Worm (Caenorhabditis elegans) whole organism, mixed stage, embryonic: Measurements from ENCODE around the gene F42G4.6.
"Not testable (repeated sequence)": the region's sequence is repeated elsewhere in the genome, so short reads cannot be mapped to it uniquely, and the experiment has no call there.

Experiments used
- M03D4.4 ChIP-seq: sonication (generic microtip); optimal IDR thresholded peaks from 2 replicates; lab custom pipeline; 2017; ENCODE audit warnings: mild to moderate bottlenecking, missing genetic modification characterization, missing compliant biosample characterization
- bed-3 ChIP-seq: fragments of 200-800 bp; sonication (Bioruptor generic); optimal IDR thresholded peaks from 3 replicates; lab custom pipeline; 2018; ENCODE audit warnings: mild to moderate bottlenecking, missing genetic modification characterization, moderate library complexity, missing compliant biosample characterization
- blmp-1 ChIP-seq: fragments of 150-350 bp; optimal IDR thresholded peaks from 2 replicates; lab custom pipeline; 2014; ENCODE audit warnings: missing biosample characterization, missing genetic modification characterization
- ceh-39 ChIP-seq: fragments of 150-350 bp; optimal IDR thresholded peaks from 2 replicates; lab custom pipeline; 2014; ENCODE audit warnings: missing biosample characterization, missing genetic modification characterization
- ceh-43 ChIP-seq: fragments of 200-800 bp; sonication (Bioruptor generic); optimal IDR thresholded peaks from 2 replicates; lab custom pipeline; 2018; ENCODE audit warnings: mild to moderate bottlenecking, missing genetic modification characterization, moderate library complexity, missing compliant biosample characterization
- ceh-83 ChIP-seq: fragments of 200-800 bp; sonication (Bioruptor generic); optimal IDR thresholded peaks from 2 replicates; lab custom pipeline; 2018; ENCODE audit warnings: mild to moderate bottlenecking, missing genetic modification characterization, missing compliant biosample characterization
- ces-1 ChIP-seq: fragments of 150-350 bp; optimal IDR thresholded peaks from 2 replicates; lab custom pipeline; 2014; ENCODE audit warnings: missing biosample characterization, missing genetic modification reagents, missing genetic modification characterization
- cnd-1 ChIP-seq: fragments of 200-800 bp; sonication (Bioruptor generic); optimal IDR thresholded peaks from 2 replicates; lab custom pipeline; 2018; ENCODE audit warnings: mild to moderate bottlenecking, missing genetic modification characterization, missing compliant biosample characterization
- drap-1 ChIP-seq: fragments of 200-800 bp; sonication (Bioruptor generic); optimal IDR thresholded peaks from 3 replicates; lab custom pipeline; 2018; ENCODE audit warnings: mild to moderate bottlenecking, missing genetic modification characterization, missing compliant biosample characterization
- elt-1 ChIP-seq: sonication (generic microtip); optimal IDR thresholded peaks from 2 replicates; lab custom pipeline; 2017; ENCODE audit warnings: missing genetic modification characterization, mild to moderate bottlenecking, missing compliant biosample characterization, antibody characterized with exemption, moderate library complexity, borderline replicate concordance; ENCODE audit not compliant: insufficient read depth
- elt-3 ChIP-seq: fragments of 150-350 bp; optimal IDR thresholded peaks from 2 replicates; lab custom pipeline; 2014; ENCODE audit warnings: missing biosample characterization, missing genetic modification characterization
- flh-1 ChIP-seq: fragments of 200-800 bp; sonication (Bioruptor generic); optimal IDR thresholded peaks from 2 replicates; lab custom pipeline; 2018; ENCODE audit warnings: mild to moderate bottlenecking, missing genetic modification characterization, moderate library complexity, missing compliant biosample characterization
- hlh-1 ChIP-seq: fragments of 150-350 bp; optimal IDR thresholded peaks from 2 replicates; lab custom pipeline; 2014; ENCODE audit warnings: missing biosample characterization, missing genetic modification reagents, missing genetic modification characterization
- lin-13 ChIP-seq: fragments of 150-350 bp; optimal IDR thresholded peaks from 2 replicates; lab custom pipeline; 2014; ENCODE audit warnings: missing biosample characterization, missing genetic modification characterization
- lin-32 ChIP-seq: fragments of 200-800 bp; sonication (Bioruptor generic); optimal IDR thresholded peaks from 2 replicates; lab custom pipeline; 2018; ENCODE audit warnings: mild to moderate bottlenecking, missing genetic modification characterization, missing compliant biosample characterization
- lsy-2 ChIP-seq: fragments of 150-350 bp; optimal IDR thresholded peaks from 2 replicates; lab custom pipeline; 2014; ENCODE audit warnings: missing biosample characterization, missing genetic modification characterization
- mab-5 ChIP-seq: fragments of 150-350 bp; optimal IDR thresholded peaks from 2 replicates; lab custom pipeline; 2014; ENCODE audit warnings: missing biosample characterization, missing genetic modification characterization
- mep-1 ChIP-seq: fragments of 150-350 bp; optimal IDR thresholded peaks from 2 replicates; lab custom pipeline; 2017; ENCODE audit warnings: missing biosample characterization, missing genetic modification reagents, missing genetic modification characterization, inconsistent platforms
- nhr-2 ChIP-seq: fragments of 150-350 bp; optimal IDR thresholded peaks from 2 replicates; lab custom pipeline; 2014; ENCODE audit warnings: missing biosample characterization, missing genetic modification characterization
- nhr-237 ChIP-seq: fragments of 150-350 bp; optimal IDR thresholded peaks from 2 replicates; lab custom pipeline; 2014; ENCODE audit warnings: missing biosample characterization, missing genetic modification characterization
- nhr-28 ChIP-seq: fragments of 150-350 bp; optimal IDR thresholded peaks from 2 replicates; lab custom pipeline; 2014; ENCODE audit warnings: missing biosample characterization, missing genetic modification characterization
- pha-4 ChIP-seq: fragments of 150-350 bp; optimal IDR thresholded peaks from 2 replicates; lab custom pipeline; 2018; ENCODE audit warnings: missing biosample characterization, missing genetic modification reagents, missing genetic modification characterization
- sem-2 ChIP-seq: fragments of 200-800 bp; sonication (Bioruptor generic); optimal IDR thresholded peaks from 2 replicates; lab custom pipeline; 2018; ENCODE audit warnings: mild to moderate bottlenecking, missing genetic modification characterization, missing compliant biosample characterization
- snpc-4 ChIP-seq: fragments of 150-350 bp; optimal IDR thresholded peaks from 2 replicates; lab custom pipeline; 2014; ENCODE audit warnings: missing biosample characterization, missing genetic modification characterization
- sptf-1 ChIP-seq: sonication (generic microtip); optimal IDR thresholded peaks from 2 replicates; lab custom pipeline; 2017; ENCODE audit warnings: mild to moderate bottlenecking, missing genetic modification characterization, moderate library complexity, missing compliant biosample characterization
- tbx-8 ChIP-seq: fragments of 200-800 bp; sonication (Bioruptor generic); optimal IDR thresholded peaks from 2 replicates; lab custom pipeline; 2018; ENCODE audit warnings: mild to moderate bottlenecking, missing genetic modification characterization, moderate library complexity, missing compliant biosample characterization
- unc-120 ChIP-seq: sonication (generic microtip); optimal IDR thresholded peaks from 2 replicates; lab custom pipeline; 2017; ENCODE audit warnings: missing genetic modification characterization, missing compliant biosample characterization; ENCODE audit not compliant: poor library complexity, severe bottlenecking
- unc-39 ChIP-seq: fragments of 150-350 bp; optimal IDR thresholded peaks from 2 replicates; lab custom pipeline; 2014; ENCODE audit warnings: missing biosample characterization, missing genetic modification characterization
- zip-8 ChIP-seq: fragments of 150-350 bp; optimal IDR thresholded peaks from 2 replicates; lab custom pipeline; 2014; ENCODE audit warnings: missing biosample characterization, missing genetic modification characterization
- ztf-11 ChIP-seq: fragments of 150-350 bp; optimal IDR thresholded peaks from 2 replicates; lab custom pipeline; 2014; ENCODE audit warnings: missing biosample characterization, missing genetic modification characterization

Gene F42G4.6

DNA sequence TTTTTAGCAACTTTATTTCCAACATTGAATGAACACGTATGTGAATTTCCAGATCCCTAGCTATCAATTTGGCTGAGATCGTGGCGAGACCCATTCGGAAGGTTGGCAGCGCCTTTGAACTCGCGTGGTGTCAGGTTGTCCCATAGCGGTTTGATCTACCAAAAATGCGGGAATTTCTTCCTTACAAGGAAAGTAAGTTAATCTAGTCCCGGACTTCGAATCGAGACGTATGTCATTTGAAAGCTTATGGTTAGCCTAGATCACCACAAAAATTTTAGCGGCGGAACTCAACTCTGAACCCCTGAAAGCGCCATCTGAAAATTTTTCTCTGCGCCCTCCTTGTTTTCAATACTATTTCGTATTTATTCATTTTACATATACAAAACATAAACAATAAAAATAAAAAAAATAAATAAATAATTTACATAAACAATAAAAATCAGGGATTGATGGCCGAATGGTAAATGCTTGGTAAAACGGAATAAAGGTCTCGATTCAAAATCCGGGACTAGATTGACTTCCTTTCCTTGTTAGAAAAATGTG, 47.5 kb upstream of the F42G4.6 start, which contains the start of gene F18A11.2:
Gene F18A11.2, plus strand, starts transcription at position 51 of the 543 bp plus-strand sequence.
- TF ChIP-seq nhr-237 (tag; lab: Kevin White, UChicago); lin-32 (GFP tag; lab: Kevin White, UChicago); snpc-4 (tag; lab: Kevin White, UChicago): not testable (repeated sequence)

DNA sequence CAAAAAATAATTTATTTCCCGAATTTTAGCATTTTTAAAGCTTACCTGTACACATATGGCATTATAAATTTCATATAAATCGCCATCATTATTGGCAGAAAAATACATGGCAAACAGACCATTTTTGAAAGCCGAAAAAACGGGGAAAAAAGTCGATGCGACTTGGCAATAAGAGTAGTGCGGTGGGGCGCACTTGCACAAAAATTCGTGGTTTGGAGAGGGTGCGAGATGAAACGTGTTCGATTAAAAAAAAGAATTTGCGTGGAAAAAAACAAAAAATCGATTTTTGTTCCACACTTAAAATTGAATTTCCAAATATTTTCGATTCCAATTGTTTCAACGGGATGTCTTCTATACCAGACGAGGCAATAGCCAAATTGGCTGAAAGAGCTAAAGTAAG, 42.5 kb upstream of the F42G4.6 start, which contains the start of gene F18A11.3:
Gene F18A11.3, minus strand, starts transcription at position 125 of the 400 bp plus-strand sequence.
- TF ChIP-seq elt-1 (tag; lab: Kevin White, UChicago) = no peak
- no peak for TF ChIP-seq M03D4.4 (tag; lab: Kevin White, UChicago)
- no peak for TF ChIP-seq bed-3 (GFP tag; lab: Kevin White, UChicago)
- no peak for TF ChIP-seq snpc-4 (tag; lab: Kevin White, UChicago)
- TF ChIP-seq ces-1 = peak; percentile 2
- TF ChIP-seq cnd-1 = no peak
- no peak for TF ChIP-seq lin-13
- TF ChIP-seq drap-1 = no peak
- no peak for TF ChIP-seq ztf-11
- no peak for TF ChIP-seq hlh-1 (tag; lab: Kevin White, UChicago)
- TF ChIP-seq sptf-1 (tag; lab: Kevin White, UChicago) = no peak
- peak; percentile 16 for TF ChIP-seq lsy-2 (tag; lab: Kevin White, UChicago)
- TF ChIP-seq nhr-28 (tag; lab: Kevin White, UChicago) = no peak
- TF ChIP-seq nhr-2 (tag; lab: Kevin White, UChicago) = no peak
- no peak for TF ChIP-seq unc-120 (tag; lab: Kevin White, UChicago)
- TF ChIP-seq blmp-1 = no peak
- no peak for TF ChIP-seq tbx-8 (GFP tag; lab: Kevin White, UChicago)
- TF ChIP-seq mep-1 = peak; percentile 42
- no peak for TF ChIP-seq elt-3 (tag; lab: Kevin White, UChicago)
- no peak for TF ChIP-seq zip-8 (tag; lab: Kevin White, UChicago)
- TF ChIP-seq mab-5 = no peak
- no peak for TF ChIP-seq ceh-39 (tag; lab: Kevin White, UChicago)
- TF ChIP-seq nhr-237 (tag; lab: Kevin White, UChicago) = no peak
- no peak for TF ChIP-seq ceh-43 (GFP tag; lab: Kevin White, UChicago)
- no peak for TF ChIP-seq flh-1 (GFP tag; lab: Kevin White, UChicago)
- TF ChIP-seq sem-2 (GFP tag; lab: Kevin White, UChicago) = no peak

DNA sequence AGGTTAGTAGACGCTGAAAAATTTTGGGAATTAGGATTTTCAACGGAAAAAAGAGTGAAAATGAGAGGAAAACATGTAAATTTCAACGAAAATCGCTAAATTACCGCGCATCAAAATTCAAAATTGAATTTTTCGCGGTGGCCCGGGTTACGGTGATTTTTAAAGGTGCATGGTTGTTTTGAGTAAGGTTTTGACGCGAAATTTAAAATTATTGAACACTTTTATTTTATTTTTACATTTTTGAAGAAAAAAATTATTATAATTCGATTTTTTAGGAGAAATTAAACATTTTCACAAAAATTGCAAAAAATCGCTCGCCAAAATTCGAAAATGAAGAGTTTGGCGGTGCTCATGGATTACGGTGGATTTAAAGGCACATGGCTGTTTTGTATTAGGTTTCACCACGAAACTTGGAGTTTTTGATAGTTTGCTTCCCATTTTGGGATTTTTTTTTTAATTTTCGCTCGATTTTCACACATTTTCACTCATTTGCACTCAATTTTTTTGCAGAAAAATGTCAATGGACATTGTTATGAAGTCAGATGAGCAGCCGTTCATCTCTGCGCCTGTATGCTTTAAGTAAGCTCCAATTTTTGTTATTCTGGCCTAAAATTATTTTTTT, 35.6 kb upstream of the F42G4.6 start, which contains the start of gene puf-6:
Gene puf-6, minus strand, starts transcription at position 13 of the 622 bp plus-strand sequence.
- TF ChIP-seq unc-120 (tag; lab: Kevin White, UChicago); ces-1; lin-13: not testable (repeated sequence)

DNA sequence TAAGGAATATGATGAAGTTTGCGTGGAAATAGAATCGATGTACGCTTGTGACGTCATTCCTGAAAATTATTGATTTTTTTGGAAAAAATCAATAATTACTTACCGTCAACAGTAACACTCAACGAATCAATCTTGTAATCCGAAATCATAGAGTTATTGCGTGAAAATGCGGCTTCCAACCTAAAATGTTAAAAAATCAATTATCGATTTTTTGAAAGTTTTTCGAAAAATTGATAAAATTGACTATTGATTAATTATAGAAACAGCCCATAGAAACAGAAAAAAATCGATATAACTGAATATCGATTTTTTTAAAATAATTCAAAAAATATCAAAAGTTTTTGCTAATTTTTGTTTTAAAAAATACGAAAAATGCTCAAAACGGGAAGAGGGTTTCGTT, 32.1 kb upstream of the F42G4.6 start, which contains the start of gene F42G4.7:
Gene F42G4.7, minus strand, starts transcription at position 185 of the 400 bp plus-strand sequence.
- not testable (repeated sequence) for TF ChIP-seq zip-8, unc-39, lsy-2 (tag; lab: Kevin White, UChicago)

DNA sequence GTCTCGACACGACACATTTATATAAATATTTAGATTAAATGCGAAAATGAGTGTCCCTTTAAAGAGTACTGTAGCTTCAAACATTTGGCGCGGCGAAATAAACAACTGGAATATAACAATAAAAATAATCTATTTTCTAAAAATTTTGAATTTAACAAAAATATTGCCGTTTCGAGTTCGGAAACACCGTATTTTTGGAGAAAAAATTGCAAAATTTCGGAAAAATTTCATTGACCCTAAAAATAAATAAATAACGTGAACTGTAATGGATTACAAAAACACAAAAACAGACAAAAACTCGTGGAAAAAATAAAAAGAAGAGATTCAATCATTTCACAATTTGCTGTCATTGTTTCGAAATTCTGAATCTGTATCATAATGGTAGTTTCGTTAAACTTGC, 31.6 kb upstream of the F42G4.6 start, which contains the start of gene F42G4.2:
Gene F42G4.2, plus strand, starts transcription at position 301 of the 400 bp plus-strand sequence.
- not testable (repeated sequence) for TF ChIP-seq pha-4 (tag; lab: Kevin White, UChicago); ceh-83 (GFP tag; lab: Kevin White, UChicago); hlh-1 (tag; lab: Kevin White, UChicago)
